In the genomic region with DNA sequence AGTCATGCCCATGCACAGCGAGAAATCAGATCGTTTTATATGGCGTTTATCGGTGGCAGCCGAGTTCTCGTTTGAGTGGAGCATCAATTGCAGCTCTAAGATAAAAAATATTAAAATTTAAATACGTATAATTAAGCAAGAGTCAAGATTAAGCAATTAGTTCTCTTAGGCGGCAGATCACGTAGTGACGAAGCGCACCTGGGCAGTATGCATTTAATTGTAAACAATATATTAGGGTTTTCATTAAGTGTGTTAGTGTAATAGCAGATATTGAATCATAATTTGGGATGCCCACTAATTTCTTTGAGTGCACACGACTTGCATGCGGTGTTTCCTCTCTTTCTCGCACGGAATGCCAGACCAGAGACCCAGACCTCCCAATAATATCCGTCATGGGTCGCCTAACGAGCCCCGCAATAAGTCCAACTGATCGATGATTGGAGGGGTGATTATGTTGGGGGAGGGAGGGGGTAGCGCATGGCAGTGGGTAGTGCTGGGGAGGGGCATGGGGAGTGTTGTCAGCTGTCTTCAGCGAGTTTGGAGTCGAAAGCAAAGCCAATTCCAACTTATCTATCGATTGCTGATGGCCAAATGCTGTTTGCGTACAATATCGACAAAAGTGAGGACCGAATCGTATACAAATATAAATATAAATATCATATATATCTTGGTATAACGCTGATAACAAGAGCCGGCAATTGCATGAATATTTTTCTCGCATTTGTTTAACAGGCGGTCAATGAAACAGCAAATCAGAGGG, we compare ENCODE assay signal across 2 fruit fly cellular contexts.
TF ChIP-seq lines count a peak whose summit lies in the region.

No protein-coding gene starts in this region.

TF ChIP-seq in whole organism, embryonic, 481 proteins besides CTCF, POLR2A, EP300 and RAD21 (continued from another document and continues in another):
- TF ChIP-seq Vsx1 (GFP tag; optimal IDR thresholded peaks at IDR 0.05; lab: Kevin White, UChicago) (peak; percentile 44), CG8478 (optimal IDR thresholded peaks at IDR 0.05; lab: Kevin White, UChicago) (no peak), CG4404 (GFP tag; IDR thresholded peaks at IDR 0.05; lab: Robert Waterston, UW) (peak; percentile 66), CG6272 (GFP tag; IDR thresholded peaks at IDR 0.05; lab: Robert Waterston, UW) (peak; percentile 67), E2f2 (GFP tag; IDR thresholded peaks at IDR 0.05; lab: Robert Waterston, UW) (0 out of 2 replicates have a peak, but pooled peaks have one; percentile 30), aop (GFP tag; IDR thresholded peaks at IDR 0.05; lab: Robert Waterston, UW) (no peak), tx (GFP tag; optimal IDR thresholded peaks at IDR 0.05; lab: Kevin White, UChicago) (peak; percentile 33), ERR (GFP tag; optimal IDR thresholded peaks at IDR 0.05; lab: Kevin White, UChicago) (no peak), Oaz (GFP tag; IDR thresholded peaks at IDR 0.05; lab: Robert Waterston, UW) (0 out of 2 replicates have a peak, but pooled peaks have one; percentile 27), Hmr (GFP tag; optimal IDR thresholded peaks at IDR 0.05; lab: Kevin White, UChicago) (peak; percentile 41), CG15011 (GFP tag; optimal IDR thresholded peaks at IDR 0.05; lab: Kevin White, UChicago) (peak; percentile 50), MESR4 (GFP tag; optimal IDR thresholded peaks at IDR 0.05; lab: Kevin White, UChicago) (no peak), CG18476 (GFP tag; optimal IDR thresholded peaks at IDR 0.05; lab: Kevin White, UChicago) (peak; percentile 48), stc (GFP tag; IDR thresholded peaks at IDR 0.05; lab: Robert Waterston, UW) (peak; percentile 65; the same call in 1 of the 2 replicates), CG12104 (GFP tag; optimal IDR thresholded peaks at IDR 0.05; lab: Kevin White, UChicago) (peak; percentile 20), CG2120 (GFP tag; optimal IDR thresholded peaks at IDR 0.05; lab: Kevin White, UChicago) (peak; percentile 55), crol (GFP tag; IDR thresholded peaks at IDR 0.05; lab: Robert Waterston, UW) (peak; percentile 97), Ets65A (GFP tag; lab: Kevin White, UChicago) (peak; percentile 95), phol (tag; optimal IDR thresholded peaks at IDR 0.05; lab: Kevin White, UChicago) (peak; percentile 86), CG30403 (GFP tag; optimal IDR thresholded peaks at IDR 0.05; lab: Kevin White, UChicago) (peak; percentile 80), Usf (GFP tag; optimal IDR thresholded peaks at IDR 0.05; lab: Kevin White, UChicago) (peak; percentile 56), CG14710 (tag; optimal IDR thresholded peaks at IDR 0.05; lab: Kevin White, UChicago) (peak; percentile 77), CG2129 (GFP tag; IDR thresholded peaks at IDR 0.05; lab: Robert Waterston, UW; ENCODE audit: partially characterized antibody) (no peak), HmgD (GFP tag; optimal IDR thresholded peaks at IDR 0.05; lab: Kevin White, UChicago) (no peak), Lim3 (GFP tag; IDR thresholded peaks at IDR 0.05; lab: Robert Waterston, UW) (no peak), Awh (GFP tag; IDR thresholded peaks at IDR 0.05; lab: Robert Waterston, UW) (peak; percentile 56; the same call in 1 of the 2 replicates), CG17186 (GFP tag; optimal IDR thresholded peaks at IDR 0.05; lab: Kevin White, UChicago) (peak; percentile 18), CG18764 (GFP tag; optimal IDR thresholded peaks at IDR 0.05; lab: Kevin White, UChicago) (peak; percentile 7), CG11398 (GFP tag; optimal IDR thresholded peaks at IDR 0.05; lab: Kevin White, UChicago) (no peak), CG10565 (GFP tag; optimal IDR thresholded peaks at IDR 0.05; lab: Kevin White, UChicago) (no peak), CG9609 (GFP tag; optimal IDR thresholded peaks at IDR 0.05; lab: Kevin White, UChicago) (peak; percentile 16), CG11560 (tag; IDR thresholded peaks at IDR 0.05; lab: Robert Waterston, UW) (peak; percentile 66; the same call in 1 of the 3 replicates), HLHmδ (GFP tag; optimal IDR thresholded peaks at IDR 0.05; lab: Kevin White, UChicago) (no peak), amos (GFP tag; IDR thresholded peaks at IDR 0.05; lab: Robert Waterston, UW; ENCODE audit: partially characterized antibody) (no peak), CG9437 (GFP tag; optimal IDR thresholded peaks at IDR 0.05; lab: Kevin White, UChicago) (peak; percentile 73), HmgZ (tag; optimal IDR thresholded peaks at IDR 0.05; lab: Kevin White, UChicago) (no peak), nerfin-1 (tag; optimal IDR thresholded peaks at IDR 0.05; lab: Kevin White, UChicago) (peak; percentile 69), Myb (GFP tag; optimal IDR thresholded peaks at IDR 0.05; lab: Kevin White, UChicago) (no peak), CG9215 (GFP tag; IDR thresholded peaks at IDR 0.05; lab: Robert Waterston, UW) (peak; percentile 63), CG7357 (GFP tag; IDR thresholded peaks at IDR 0.05; lab: Robert Waterston, UW) (peak; percentile 71), CG8388 (GFP tag; optimal IDR thresholded peaks at IDR 0.05; lab: Kevin White, UChicago) (peak; percentile 79), ranshi (GFP tag; IDR thresholded peaks at IDR 0.05; lab: Robert Waterston, UW) (peak; percentile 67; the same call in 1 of the 2 replicates), Sox102F (GFP tag; optimal IDR thresholded peaks at IDR 0.05; lab: Kevin White, UChicago) (peak; percentile 76), Poxn (GFP tag; IDR thresholded peaks at IDR 0.05; lab: Robert Waterston, UW) (0 out of 2 replicates have a peak, but pooled peaks have one; percentile 23), pb (GFP tag; optimal IDR thresholded peaks at IDR 0.05; lab: Kevin White, UChicago) (peak; percentile 31), unc-4 (GFP tag; IDR thresholded peaks at IDR 0.05; lab: Robert Waterston, UW; ENCODE audit: partially characterized antibody) (no peak), sisA (GFP tag; IDR thresholded peaks at IDR 0.05; lab: Robert Waterston, UW) (peak; percentile 83), tio (GFP tag; optimal IDR thresholded peaks at IDR 0.05; lab: Kevin White, UChicago) (peak; percentile 67), Ptx1 (GFP tag; IDR thresholded peaks at IDR 0.05; lab: Robert Waterston, UW) (peak; percentile 78), so (GFP tag; IDR thresholded peaks at IDR 0.05; lab: Robert Waterston, UW) (peak; percentile 75; the same call in 2 of the 3 replicates), cas (GFP tag; IDR thresholded peaks at IDR 0.05; lab: Robert Waterston, UW) (no peak), wek (GFP tag; optimal IDR thresholded peaks at IDR 0.05; lab: Kevin White, UChicago) (no peak), Xbp1 (GFP tag; optimal IDR thresholded peaks at IDR 0.05; lab: Kevin White, UChicago) (peak; percentile 67), crp (GFP tag; optimal IDR thresholded peaks at IDR 0.05; lab: Kevin White, UChicago) (peak in 1 of 2 experiments; percentile 40), nau (GFP tag; optimal IDR thresholded peaks at IDR 0.05; lab: Kevin White, UChicago) (peak; percentile 65), CG16813 (GFP tag; IDR thresholded peaks at IDR 0.05; lab: Robert Waterston, UW; ENCODE audit: partially characterized antibody) (no peak), CG1024 (GFP tag; IDR thresholded peaks at IDR 0.05; lab: Robert Waterston, UW) (no peak), CG18011 (GFP tag; optimal IDR thresholded peaks at IDR 0.05; lab: Kevin White, UChicago) (no peak), NfI (GFP tag; optimal IDR thresholded peaks at IDR 0.05; lab: Kevin White, UChicago) (peak; percentile 66), cad (GFP tag; optimal IDR thresholded peaks at IDR 0.05; lab: Kevin White, UChicago) (no peak)

TF ChIP-seq in whole organism, prepupa, 60 proteins besides CTCF, POLR2A, EP300 and RAD21 (continued from another document):
- TF ChIP-seq CG32006 (GFP tag; optimal IDR thresholded peaks at IDR 0.05; lab: Kevin White, UChicago): peak; percentile 79
- peak; percentile 46 for TF ChIP-seq CG6792 (GFP tag; optimal IDR thresholded peaks at IDR 0.05; lab: Kevin White, UChicago)
